Fruit fly (Drosophila melanogaster) whole organism, embryonic: Measurements from ENCODE around the gene rasp.
A peak's percentile ranks its signal among the peaks of the same experiment; 100 is the strongest.

ENCODE experiments used
- ATbp ChIP-seq: fragments of 200-800 bp; sonication (Bioruptor generic); optimal IDR thresholded peaks from 2 replicates; lab custom pipeline; 2017; ENCODE audit warnings: missing biosample characterization, mild to moderate bottlenecking, missing genetic modification characterization, missing genetic modification reagents
- Aef1 ChIP-seq: fragments of 200-800 bp; sonication (Bioruptor generic); IDR thresholded peaks from 3 replicates; pipeline ENCODE4 v1.3.6; 2022; ENCODE audit warnings: missing biosample characterization, missing genetic modification characterization
- Bteb2 ChIP-seq: fragments of 200-800 bp; sonication (Bioruptor generic); optimal IDR thresholded peaks from 2 replicates; lab custom pipeline; 2016; ENCODE audit warnings: missing biosample characterization, missing genetic modification characterization
- CG10209 ChIP-seq: fragments of 200-800 bp; sonication (Bioruptor generic); optimal IDR thresholded peaks from 3 replicates; lab custom pipeline; 2017; ENCODE audit warnings: missing biosample characterization, mild to moderate bottlenecking, missing genetic modification characterization, missing genetic modification reagents
- CG10543 ChIP-seq: fragments of 200-800 bp; sonication (Bioruptor generic); optimal IDR thresholded peaks from 3 replicates; lab custom pipeline; 2017; ENCODE audit warnings: missing biosample characterization, mild to moderate bottlenecking, missing genetic modification characterization, moderate library complexity
- CG10979 ChIP-seq: fragments of 200-800 bp; sonication (Bioruptor generic); optimal IDR thresholded peaks from 2 replicates; lab custom pipeline; 2018; ENCODE audit warnings: missing biosample characterization, mild to moderate bottlenecking, missing genetic modification characterization, moderate library complexity
- CG11456 ChIP-seq: fragments of 200-800 bp; sonication (Bioruptor generic); IDR thresholded peaks from 3 replicates; pipeline ENCODE4 v1.3.6; 2022; ENCODE audit warnings: missing biosample characterization, missing genetic modification characterization
- CG14710 ChIP-seq: fragments of 200-800 bp; sonication (Bioruptor generic); optimal IDR thresholded peaks from 3 replicates; lab custom pipeline; 2019; ENCODE audit warnings: missing biosample characterization, mild to moderate bottlenecking, missing genetic modification characterization, moderate library complexity
- CG16815 ChIP-seq: fragments of 200-800 bp; sonication (Bioruptor generic); optimal IDR thresholded peaks from 3 replicates; lab custom pipeline; 2017; ENCODE audit warnings: missing biosample characterization, mild to moderate bottlenecking, missing genetic modification characterization
- CG17385 ChIP-seq: fragments of 200-800 bp; sonication (Bioruptor generic); optimal IDR thresholded peaks from 3 replicates; lab custom pipeline; 2018; ENCODE audit warnings: missing biosample characterization, mild to moderate bottlenecking, missing genetic modification characterization
- CG2129 ChIP-seq: fragments of 200-800 bp; sonication (Bioruptor generic); IDR thresholded peaks from 2 replicates; pipeline ENCODE4 v1.3.6; 2022; ENCODE audit warnings: missing biosample characterization, missing genetic modification characterization; ENCODE audit not compliant: partially characterized antibody
- CG2678 ChIP-seq: fragments of 200-800 bp; sonication (Bioruptor generic); optimal IDR thresholded peaks from 3 replicates; lab custom pipeline; 2019; ENCODE audit warnings: missing biosample characterization, mild to moderate bottlenecking, missing genetic modification characterization, moderate library complexity
- CG2889 ChIP-seq: fragments of 200-800 bp; sonication (Bioruptor generic); IDR thresholded peaks from 3 replicates; pipeline ENCODE4 v1.3.6; 2022; ENCODE audit warnings: missing biosample characterization, missing genetic modification characterization
- CG3065 ChIP-seq: fragments of 200-800 bp; sonication (Bioruptor generic); optimal IDR thresholded peaks from 2 replicates; lab custom pipeline; 2016; ENCODE audit warnings: missing biosample characterization, missing genetic modification characterization
- CG4328 ChIP-seq: fragments of 200-800 bp; sonication (Bioruptor generic); optimal IDR thresholded peaks from 3 replicates; lab custom pipeline; 2017; ENCODE audit warnings: missing biosample characterization, missing genetic modification reagents, missing genetic modification characterization
- CG5245 ChIP-seq: fragments of 200-800 bp; sonication (Bioruptor generic); optimal IDR thresholded peaks from 3 replicates; lab custom pipeline; 2016; ENCODE audit warnings: missing biosample characterization, missing genetic modification characterization
- CG6254 ChIP-seq: fragments of 200-800 bp; sonication (Bioruptor generic); optimal IDR thresholded peaks from 3 replicates; lab custom pipeline; 2017; ENCODE audit warnings: mild to moderate bottlenecking, missing biosample characterization, missing genetic modification reagents, missing genetic modification characterization
- CG7928 ChIP-seq: fragments of 200-800 bp; sonication (Bioruptor generic); optimal IDR thresholded peaks from 2 replicates; lab custom pipeline; 2017; ENCODE audit warnings: missing biosample characterization, mild to moderate bottlenecking, missing genetic modification characterization
- CG8281 ChIP-seq: fragments of 200-800 bp; sonication (Bioruptor generic); optimal IDR thresholded peaks from 2 replicates; lab custom pipeline; 2018; ENCODE audit warnings: missing biosample characterization, mild to moderate bottlenecking, missing genetic modification characterization, moderate library complexity
- CHES-1-like ChIP-seq: fragments of 200-800 bp; sonication (Bioruptor generic); optimal IDR thresholded peaks from 2 replicates; lab custom pipeline; 2016; ENCODE audit warnings: missing biosample characterization, missing genetic modification characterization
- Chrac-16 ChIP-seq: fragments of 200-800 bp; sonication (Bioruptor generic); optimal IDR thresholded peaks from 3 replicates; lab custom pipeline; 2016; ENCODE audit warnings: missing biosample characterization, missing genetic modification characterization
- D ChIP-seq, 2 experiments: fragments of 200-800 bp in 1 of 2; fragments of >200 bp in 1 of 2; sonication (Bioruptor generic) in 1 of 2; optimal IDR thresholded peaks; 2 replicates in 1 of 2; 3 replicates in 1 of 2; lab custom pipeline; 2017; ENCODE audit warnings: mild to moderate bottlenecking in 1 of 2, missing biosample characterization in 1 of 2, missing genetic modification characterization in 1 of 2, missing genetic modification reagents in 1 of 2
- Dip2 ChIP-seq: fragments of 200-800 bp; sonication (Bioruptor generic); IDR thresholded peaks from 2 replicates; pipeline ENCODE4 v1.3.6; 2022; ENCODE audit warnings: missing biosample characterization, missing genetic modification characterization
- Doc3 ChIP-seq: fragments of 200-800 bp; sonication (Bioruptor generic); IDR thresholded peaks from 3 replicates; pipeline ENCODE4 v1.3.6; 2022; ENCODE audit warnings: missing biosample characterization, missing genetic modification characterization; ENCODE audit not compliant: partially characterized antibody
- Dref ChIP-seq: fragments of 200-800 bp; sonication (Bioruptor generic); IDR thresholded peaks from 2 replicates; pipeline ENCODE4 v1.3.6; 2022; ENCODE audit warnings: missing biosample characterization, missing genetic modification characterization
- HHEX ChIP-seq: fragments of 200-800 bp; sonication (Bioruptor generic); optimal IDR thresholded peaks from 3 replicates; lab custom pipeline; 2017; ENCODE audit warnings: missing biosample characterization, mild to moderate bottlenecking, missing genetic modification characterization, missing genetic modification reagents
- HLH3B ChIP-seq: fragments of 200-800 bp; sonication (Bioruptor generic); IDR thresholded peaks from 2 replicates; pipeline ENCODE4 v1.3.6; 2022; ENCODE audit warnings: missing biosample characterization, missing genetic modification characterization
- Lim3 ChIP-seq: fragments of 200-800 bp; sonication (Bioruptor generic); IDR thresholded peaks from 2 replicates; pipeline ENCODE4 v1.3.6; 2022; ENCODE audit warnings: missing biosample characterization, missing genetic modification characterization
- MTF-1 ChIP-seq: fragments of 200-800 bp; sonication (Bioruptor generic); optimal IDR thresholded peaks from 2 replicates; lab custom pipeline; 2018; ENCODE audit warnings: missing biosample characterization, mild to moderate bottlenecking, missing genetic modification characterization, borderline replicate concordance
- NfI ChIP-seq: fragments of 200-800 bp; sonication (Bioruptor generic); optimal IDR thresholded peaks from 3 replicates; lab custom pipeline; 2018; ENCODE audit warnings: missing biosample characterization, mild to moderate bottlenecking, missing genetic modification characterization, moderate library complexity
- Poxn ChIP-seq: fragments of 200-800 bp; sonication (Bioruptor generic); IDR thresholded peaks from 2 replicates; pipeline ENCODE4 v1.3.6; 2022; ENCODE audit warnings: missing biosample characterization, missing genetic modification characterization
- Xrp1 ChIP-seq: fragments of 200-800 bp; sonication (Bioruptor generic); IDR thresholded peaks from 2 replicates; pipeline ENCODE4 v1.3.6; 2022; ENCODE audit warnings: missing biosample characterization, missing genetic modification characterization
- ase ChIP-seq: fragments of 200-800 bp; sonication (Bioruptor generic); IDR thresholded peaks from 3 replicates; pipeline ENCODE4 v1.3.6; 2022; ENCODE audit warnings: missing biosample characterization, missing genetic modification characterization
- chm ChIP-seq: fragments of 200-800 bp; sonication (Bioruptor generic); IDR thresholded peaks from 2 replicates; pipeline ENCODE4 v1.3.6; 2022; ENCODE audit warnings: missing biosample characterization, missing genetic modification characterization
- fd102C ChIP-seq: fragments of 200-800 bp; sonication (Bioruptor generic); optimal IDR thresholded peaks from 2 replicates; lab custom pipeline; 2018; ENCODE audit warnings: missing biosample characterization, mild to moderate bottlenecking, missing genetic modification characterization, moderate library complexity
- jigr1 ChIP-seq: fragments of 200-800 bp; sonication (Bioruptor generic); IDR thresholded peaks from 3 replicates; pipeline ENCODE4 v1.3.6; 2022; ENCODE audit warnings: missing biosample characterization, missing genetic modification characterization
- lov ChIP-seq, 2 experiments: fragments of 200-800 bp in 1 of 2; fragments of >200 bp in 1 of 2; sonication (Bioruptor generic) in 1 of 2; IDR thresholded peaks in 1 of 2; optimal IDR thresholded peaks in 1 of 2; 2 replicates in 1 of 2; 3 replicates in 1 of 2; pipeline versions ENCODE4 v1.3.6 to Lab custom; 2017 to 2022; ENCODE audit warnings: missing biosample characterization in 1 of 2, missing genetic modification characterization in 1 of 2
- nau ChIP-seq: fragments of 200-800 bp; sonication (Bioruptor generic); optimal IDR thresholded peaks from 3 replicates; lab custom pipeline; 2017; ENCODE audit warnings: missing biosample characterization, mild to moderate bottlenecking, missing genetic modification characterization, missing genetic modification reagents
- nmo ChIP-seq: fragments of 200-800 bp; sonication (Bioruptor generic); optimal IDR thresholded peaks from 2 replicates; lab custom pipeline; 2018; ENCODE audit warnings: missing biosample characterization, mild to moderate bottlenecking, missing genetic modification characterization, moderate library complexity
- otp ChIP-seq: fragments of 200-800 bp; sonication (Bioruptor generic); IDR thresholded peaks from 3 replicates; pipeline ENCODE4, ENCODE4 v1.3.6; 2022; ENCODE audit warnings: missing biosample characterization, missing genetic modification characterization
- prd ChIP-seq, 3 experiments: fragments of >200 bp in 2 of 3; fragments of 200-800 bp in 1 of 3; sonication (Bioruptor generic) in 1 of 3; optimal IDR thresholded peaks in 2 of 3; IDR thresholded peaks in 1 of 3; 2 replicates in 2 of 3; 3 replicates in 1 of 3; pipeline versions ENCODE4 v1.3.6 to Lab custom; 2017 to 2022; ENCODE audit warnings: missing biosample characterization in 1 of 3, missing genetic modification characterization in 1 of 3
- salm ChIP-seq: fragments of 200-800 bp; sonication (Bioruptor generic); optimal IDR thresholded peaks from 2 replicates; lab custom pipeline; 2018; ENCODE audit warnings: missing biosample characterization, mild to moderate bottlenecking, missing genetic modification characterization
- so ChIP-seq: fragments of 200-800 bp; sonication (Bioruptor generic); IDR thresholded peaks from 3 replicates; pipeline ENCODE4 v1.3.6; 2022; ENCODE audit warnings: missing biosample characterization, missing genetic modification characterization
- sob ChIP-seq: fragments of 200-800 bp; sonication (Bioruptor generic); IDR thresholded peaks from 2 replicates; pipeline ENCODE4 v1.3.6; 2022; ENCODE audit warnings: missing biosample characterization, missing genetic modification characterization
- tio ChIP-seq: fragments of 200-800 bp; sonication (Bioruptor generic); optimal IDR thresholded peaks from 2 replicates; lab custom pipeline; 2017; ENCODE audit warnings: missing biosample characterization, missing genetic modification characterization, inconsistent platforms

The rasp gene

dm6 chr3L:3198447-3199402 lies 36.7 kb downstream of the rasp start, which contains the start of the genes CG32276 and gry (continued):
- TF ChIP-seq CG2678 (tag; lab: Kevin White, UChicago) (no peak), CG14710 (tag; lab: Kevin White, UChicago) (peak; percentile 91), CG10543 (peak; percentile 79), otp (GFP tag; lab: Robert Waterston, UW) (peak; percentile 54; the same call in 1 of the 3 replicates), Chrac-16 (GFP tag; lab: Kevin White, UChicago) (peak; percentile 79), MTF-1 (GFP tag; lab: Kevin White, UChicago) (peak; percentile 42), so (GFP tag; lab: Robert Waterston, UW) (no peak), nau (GFP tag; lab: Kevin White, UChicago) (no peak), CG10209 (GFP tag; lab: Kevin White, UChicago) (peak; percentile 64), jigr1 (GFP tag; lab: Robert Waterston, UW) (no peak), Poxn (GFP tag; lab: Robert Waterston, UW) (peak; percentile 62), D (optimal IDR thresholded peaks at IDR 0.05; lab: Kevin White, UChicago) (peak; percentile 27), D (GFP tag; optimal IDR thresholded peaks at IDR 0.05; lab: Kevin White, UChicago) (peak; percentile 48), Dip2 (GFP tag; lab: Robert Waterston, UW) (no peak), CG4328 (peak; percentile 70), tio (no peak), Xrp1 (GFP tag; lab: Robert Waterston, UW) (peak; percentile 72; the same call in 1 of the 2 replicates), CG2889 (GFP tag; lab: Robert Waterston, UW) (0 out of 3 replicates have a peak, but pooled peaks have one; percentile 46), CG7928 (GFP tag; lab: Kevin White, UChicago) (peak; percentile 99), HLH3B (GFP tag; lab: Robert Waterston, UW) (peak; percentile 54), fd102C (GFP tag; lab: Kevin White, UChicago) (peak; percentile 18), ase (peak; percentile 58; the same call in 1 of the 3 replicates), Bteb2 (GFP tag; lab: Kevin White, UChicago) (peak; percentile 79), CG17385 (GFP tag; lab: Kevin White, UChicago) (peak; percentile 64), CG5245 (peak; percentile 70), CG10979 (tag; lab: Kevin White, UChicago) (peak; percentile 71), CG11456 (GFP tag; lab: Robert Waterston, UW) (peak; percentile 82), lov (optimal IDR thresholded peaks at IDR 0.05; lab: Kevin White, UChicago) (no peak), lov (GFP tag; IDR thresholded peaks at IDR 0.05; lab: Robert Waterston, UW) (peak; percentile 61; the same call in 1 of the 3 replicates), Lim3 (GFP tag; lab: Robert Waterston, UW) (no peak), Doc3 (GFP tag; lab: Robert Waterston, UW) (no peak), CG16815 (peak; percentile 47), CG2129 (GFP tag; lab: Robert Waterston, UW) (no peak), CG6254 (no peak), Aef1 (GFP tag; lab: Robert Waterston, UW) (peak; percentile 70), CG8281 (tag; lab: Kevin White, UChicago) (peak; percentile 40), CG3065 (GFP tag; lab: Kevin White, UChicago) (peak; percentile 50), ATbp (GFP tag; lab: Kevin White, UChicago) (no peak), sob (GFP tag; lab: Robert Waterston, UW) (peak; percentile 82), chm (peak; percentile 74), nmo (GFP tag; lab: Kevin White, UChicago) (peak; percentile 84), prd (optimal IDR thresholded peaks at IDR 0.05; lab: Kevin White, UChicago) (no peak), prd (GFP tag; IDR thresholded peaks at IDR 0.05; lab: Robert Waterston, UW) (peak; percentile 82), salm (tag; lab: Kevin White, UChicago) (peak; percentile 26), Dref (GFP tag; lab: Robert Waterston, UW) (0 out of 2 replicates have a peak, but pooled peaks have one; percentile 39), CHES-1-like (GFP tag; lab: Kevin White, UChicago) (peak; percentile 89), HHEX (GFP tag; lab: Kevin White, UChicago) (peak; percentile 58), NfI (GFP tag; lab: Kevin White, UChicago) (peak; percentile 73)
